Worm (Caenorhabditis elegans): ENCODE results near the gene srsx-3.

The srsx-3 gene

DNA sequence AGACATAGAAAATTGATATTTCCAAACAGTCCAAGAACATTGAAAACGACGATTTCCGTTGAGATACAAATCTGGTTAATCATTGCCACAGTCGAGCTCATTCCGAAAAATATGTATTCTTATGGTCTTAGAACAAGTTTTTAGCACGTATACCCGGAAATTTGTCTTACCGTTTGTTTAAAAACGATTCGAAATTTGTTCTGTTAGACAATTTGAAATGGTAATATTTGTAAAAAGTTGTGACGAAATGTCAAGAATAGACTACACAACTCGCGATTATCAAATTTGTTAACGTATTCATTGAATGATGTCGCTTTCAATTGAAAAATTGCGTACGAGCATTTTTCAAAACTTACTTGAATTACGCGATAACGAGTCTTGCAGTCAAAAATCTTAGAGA lies at the start of gene srsx-3:
Gene srsx-3 (minus strand): TSS at position 101 of the 400 bp plus-strand sequence.
- TF ChIP-seq ces-1 (GFP tag; optimal IDR thresholded peaks at IDR 0.05) = no peak
- TF ChIP-seq xbp-1 (tag; optimal IDR thresholded peaks at IDR 0.05) = no peak
- no peak for TF ChIP-seq unc-98 (GFP tag; IDR thresholded peaks at IDR 0.05)
- no peak for TF ChIP-seq vab-15 (tag; optimal IDR thresholded peaks at IDR 0.05)
- no peak for TF ChIP-seq dsc-1 (tag; optimal IDR thresholded peaks at IDR 0.05)
- TF ChIP-seq mdl-1 (tag; optimal IDR thresholded peaks at IDR 0.05) = no peak
- no peak for TF ChIP-seq ceh-82 (tag; optimal IDR thresholded peaks at IDR 0.05)
- TF ChIP-seq pqm-1 (tag; optimal IDR thresholded peaks at IDR 0.05) = no peak
- no peak for TF ChIP-seq irx-1 (tag; optimal IDR thresholded peaks at IDR 0.05)
- no peak for TF ChIP-seq sox-4 (tag; optimal IDR thresholded peaks at IDR 0.05)
- no peak for TF ChIP-seq ama-1 (optimal IDR thresholded peaks at IDR 0.05)
- no peak for TF ChIP-seq ceh-90 (tag; optimal IDR thresholded peaks at IDR 0.05)
- no peak for TF ChIP-seq unc-62 (GFP tag; optimal IDR thresholded peaks at IDR 0.05)
- TF ChIP-seq ztf-11 (tag; optimal IDR thresholded peaks at IDR 0.05) = no peak
- TF ChIP-seq nhr-71 (tag; optimal IDR thresholded peaks at IDR 0.05) = no peak
- TF ChIP-seq nhr-237 (tag; optimal IDR thresholded peaks at IDR 0.05) = no peak

ce11 chrV:7985860-7986259 lies 48.8 kb upstream of the srsx-3 start, which contains the start of gene Y97E10AL.1:
Y97E10AL.1 (plus strand) TSS chrV:7986160.
- TF ChIP-seq fkh-10 (GFP tag; optimal IDR thresholded peaks at IDR 0.05) (no peak), nhr-76 (tag; optimal IDR thresholded peaks at IDR 0.05) (no peak), ceh-90 (tag; optimal IDR thresholded peaks at IDR 0.05) (no peak)

ce11 chrV:7983381-7984052 lies 46.5 kb upstream of the srsx-3 start, which contains the start of the genes natb-1 and abhd-12:
natb-1 (minus strand) TSS chrV:7983431.
abhd-12 (plus strand) TSS chrV:7983879.
- TF ChIP-seq unc-86 (tag; optimal IDR thresholded peaks at IDR 0.05) (no peak), nhr-90 (tag; optimal IDR thresholded peaks at IDR 0.05; ENCODE audit: poor library complexity) (no peak), elt-3 (tag; optimal IDR thresholded peaks at IDR 0.05) (peak in 1 of 6 experiments; percentile 15), isw-1 (GFP tag; IDR thresholded peaks at IDR 0.05) (no peak), nhr-237 (tag; optimal IDR thresholded peaks at IDR 0.05) (no peak), nhr-76 (tag; optimal IDR thresholded peaks at IDR 0.05) (no peak), irx-1 (tag; optimal IDR thresholded peaks at IDR 0.05) (no peak), lin-35 (GFP tag; optimal IDR thresholded peaks at IDR 0.05) (peak; percentile 44 to 81), nhr-47 (tag; optimal IDR thresholded peaks at IDR 0.05) (peak; percentile 52), C16A3.4 (tag; optimal IDR thresholded peaks at IDR 0.05) (peak; percentile 44), nhr-84 (tag; optimal IDR thresholded peaks at IDR 0.05) (no peak), tbx-2 (tag; optimal IDR thresholded peaks at IDR 0.05) (peak; percentile 19), ceh-90 (tag; optimal IDR thresholded peaks at IDR 0.05) (no peak), C34B4.2 (tag; optimal IDR thresholded peaks at IDR 0.05) (no peak), F16B12.6 (tag; optimal IDR thresholded peaks at IDR 0.05) (peak; percentile 89), efl-3 (GFP tag; optimal IDR thresholded peaks at IDR 0.05) (no peak), mab-9 (GFP tag; IDR thresholded peaks at IDR 0.05) (no peak), skn-1 (tag; optimal IDR thresholded peaks at IDR 0.05) (peak; percentile 31), zip-4 (GFP tag; optimal IDR thresholded peaks at IDR 0.05) (no peak), unc-98 (GFP tag; IDR thresholded peaks at IDR 0.05) (no peak), lir-3 (tag; optimal IDR thresholded peaks at IDR 0.05; ENCODE audit: poor library complexity) (no peak), alr-1 (tag; optimal IDR thresholded peaks at IDR 0.05; ENCODE audit: borderline replicate concordance) (no peak), mdl-1 (tag; optimal IDR thresholded peaks at IDR 0.05) (peak in 1 of 2 experiments; percentile 52), pag-3 (tag; optimal IDR thresholded peaks at IDR 0.05; ENCODE audit: borderline replicate concordance, insufficient read depth) (no peak), hlh-4 (tag; optimal IDR thresholded peaks at IDR 0.05) (no peak), efl-1 (optimal IDR thresholded peaks at IDR 0.05) (peak; percentile 39 to 43), efl-1 (GFP tag; optimal IDR thresholded peaks at IDR 0.05 in 1 of 2) (peak; percentile 59 to 94), lin-39 (tag; optimal IDR thresholded peaks at IDR 0.05) (no peak), ceh-63 (GFP tag; optimal IDR thresholded peaks at IDR 0.05) (no peak), elt-2 (tag; optimal IDR thresholded peaks at IDR 0.05) (no peak), lin-15B (tag; optimal IDR thresholded peaks at IDR 0.05) (no peak), sox-4 (tag; optimal IDR thresholded peaks at IDR 0.05) (no peak), dpl-1 (GFP tag; optimal IDR thresholded peaks at IDR 0.05) (peak; percentile 20 to 60 (median 55)), snu-23 (GFP tag; optimal IDR thresholded peaks at IDR 0.05) (peak; percentile 62), grh-1 (GFP tag; IDR thresholded peaks at IDR 0.05) (no peak), aly-2 (tag; optimal IDR thresholded peaks at IDR 0.05) (no peak)
